Worm (Caenorhabditis elegans): ENCODE measurements around the gene K08F8.15.

Gene K08F8.15

ce11 chrII:8787376-8787775 is 20.8 kb downstream of the K08F8.15 start:
- TF ChIP-seq nhr-12 (tag; optimal IDR thresholded peaks at IDR 0.05) (no peak), unc-62 (GFP tag; optimal IDR thresholded peaks at IDR 0.05) (peak; percentile 93), ham-2 (GFP tag; optimal IDR thresholded peaks at IDR 0.05) (peak; percentile 44), mls-2 (tag; optimal IDR thresholded peaks at IDR 0.05) (no peak), lsy-2 (tag; optimal IDR thresholded peaks at IDR 0.05) (peak; percentile 77), cnd-1 (tag; optimal IDR thresholded peaks at IDR 0.05) (peak; percentile 0), tbx-8 (GFP tag; optimal IDR thresholded peaks at IDR 0.05) (no peak), drap-1 (GFP tag; optimal IDR thresholded peaks at IDR 0.05) (peak; percentile 24), bed-3 (GFP tag; optimal IDR thresholded peaks at IDR 0.05) (no peak), elt-1 (tag; optimal IDR thresholded peaks at IDR 0.05; ENCODE audit: borderline replicate concordance, insufficient read depth) (no peak), mep-1 (tag; optimal IDR thresholded peaks at IDR 0.05) (peak; percentile 89), lin-32 (GFP tag; optimal IDR thresholded peaks at IDR 0.05) (no peak), flh-1 (GFP tag; optimal IDR thresholded peaks at IDR 0.05) (no peak), ces-1 (GFP tag; optimal IDR thresholded peaks at IDR 0.05) (peak; percentile 82), sptf-1 (tag; optimal IDR thresholded peaks at IDR 0.05) (peak; percentile 18), hlh-1 (tag; optimal IDR thresholded peaks at IDR 0.05) (peak; percentile 67), ceh-83 (GFP tag; optimal IDR thresholded peaks at IDR 0.05) (no peak), zip-8 (tag; optimal IDR thresholded peaks at IDR 0.05) (peak; percentile 55), sem-2 (GFP tag; optimal IDR thresholded peaks at IDR 0.05) (no peak), pha-4 (tag; optimal IDR thresholded peaks at IDR 0.05) (peak; percentile 97), nhr-2 (tag; optimal IDR thresholded peaks at IDR 0.05) (peak; percentile 55), nhr-28 (tag; optimal IDR thresholded peaks at IDR 0.05) (no peak), ceh-39 (tag; optimal IDR thresholded peaks at IDR 0.05) (peak; percentile 100), nhr-76 (tag; optimal IDR thresholded peaks at IDR 0.05) (no peak), elt-3 (tag; optimal IDR thresholded peaks at IDR 0.05) (peak; percentile 21), nhr-237 (tag; optimal IDR thresholded peaks at IDR 0.05) (peak; percentile 87), lin-13 (tag; optimal IDR thresholded peaks at IDR 0.05) (peak; percentile 67), unc-39 (tag; optimal IDR thresholded peaks at IDR 0.05) (no peak), ceh-43 (GFP tag; optimal IDR thresholded peaks at IDR 0.05) (no peak), mab-5 (tag; optimal IDR thresholded peaks at IDR 0.05) (peak; percentile 70), M03D4.4 (tag; optimal IDR thresholded peaks at IDR 0.05) (no peak), ztf-11 (tag; optimal IDR thresholded peaks at IDR 0.05) (peak; percentile 58), snpc-4 (tag; optimal IDR thresholded peaks at IDR 0.05) (no peak), unc-120 (tag; optimal IDR thresholded peaks at IDR 0.05; ENCODE audit: poor library complexity, severe bottlenecking) (peak; percentile 10), blmp-1 (tag; optimal IDR thresholded peaks at IDR 0.05) (no peak)

- TF ChIP-seq hlh-1 (tag; optimal IDR thresholded peaks at IDR 0.05) (no peak), snpc-4 (tag; optimal IDR thresholded peaks at IDR 0.05) (no peak), mls-2 (tag; optimal IDR thresholded peaks at IDR 0.05) (no peak), unc-39 (tag; optimal IDR thresholded peaks at IDR 0.05) (no peak), sptf-1 (tag; optimal IDR thresholded peaks at IDR 0.05) (no peak), nhr-2 (tag; optimal IDR thresholded peaks at IDR 0.05) (no peak), pha-4 (tag; optimal IDR thresholded peaks at IDR 0.05) (no peak), tbx-8 (GFP tag; optimal IDR thresholded peaks at IDR 0.05) (no peak), ceh-83 (GFP tag; optimal IDR thresholded peaks at IDR 0.05) (no peak)
These were observed 22.1 kb downstream of the K08F8.15 start for ce11 chrII:8788752-8789151.

- peak; percentile 82 for TF ChIP-seq nhr-2 (tag; optimal IDR thresholded peaks at IDR 0.05)
- no peak for TF ChIP-seq mep-1 (tag; optimal IDR thresholded peaks at IDR 0.05)
- TF ChIP-seq pha-4 (tag; optimal IDR thresholded peaks at IDR 0.05): no peak
- peak; percentile 39 for TF ChIP-seq unc-62 (GFP tag; optimal IDR thresholded peaks at IDR 0.05)
- no peak for TF ChIP-seq ceh-83 (GFP tag; optimal IDR thresholded peaks at IDR 0.05)
- no peak for TF ChIP-seq ham-2 (GFP tag; optimal IDR thresholded peaks at IDR 0.05)
- peak; percentile 10 for TF ChIP-seq blmp-1 (tag; optimal IDR thresholded peaks at IDR 0.05)
- peak; percentile 21 for TF ChIP-seq cnd-1 (tag; optimal IDR thresholded peaks at IDR 0.05)
- no peak for TF ChIP-seq ces-1 (GFP tag; optimal IDR thresholded peaks at IDR 0.05)
- TF ChIP-seq nhr-76 (tag; optimal IDR thresholded peaks at IDR 0.05): no peak
- no peak for TF ChIP-seq ceh-43 (GFP tag; optimal IDR thresholded peaks at IDR 0.05)
- TF ChIP-seq hlh-1 (tag; optimal IDR thresholded peaks at IDR 0.05): peak; percentile 61
- no peak for TF ChIP-seq flh-1 (GFP tag; optimal IDR thresholded peaks at IDR 0.05)
- no peak for TF ChIP-seq drap-1 (GFP tag; optimal IDR thresholded peaks at IDR 0.05)
These were observed 23.4 kb downstream of the K08F8.15 start, which contains the start of gene F07H5.13 for ce11 chrII:8789828-8790558. Gene F07H5.13, plus strand, starts transcription at chrII:8790557.

Data from whole organism, mixed stage, embryonic.